Worm (Caenorhabditis elegans) whole organism, dauer: ENCODE data around the gene F56F10.2.

ENCODE experiments used
- unc-62 ChIP-seq: sonication (generic microtip); optimal IDR thresholded peaks from 2 replicates; lab custom pipeline; 2017; ENCODE audit warnings: missing biosample characterization, missing genetic modification reagents, missing genetic modification characterization

Gene F56F10.2

ce11 chrX:859401-859800 is at the start of gene F56F10.2:
Gene F56F10.2, plus strand, starts transcription at chrX:859615.
- TF ChIP-seq unc-62, result no peak

- no peak for TF ChIP-seq unc-62
Measured at ce11 chrX:810694-811093, 48.7 kb upstream of the F56F10.2 start, which contains the start of gene F25E2.2. Gene F25E2.2, minus strand, starts transcription at chrX:810794.

ce11 chrX:812264-812663 is 47.2 kb upstream of the F56F10.2 start:
- no peak for TF ChIP-seq unc-62

ce11 chrX:813063-813462 is 46.4 kb upstream of the F56F10.2 start, which contains the start of gene F25E2.3:
Gene F25E2.3, minus strand, starts transcription at chrX:813163.
- no peak for TF ChIP-seq unc-62

ce11 chrX:815929-816328 is 43.5 kb upstream of the F56F10.2 start, which contains the start of gene ifd-2:
Gene ifd-2, minus strand, starts transcription at chrX:815929.
- no peak for TF ChIP-seq unc-62

- no peak for TF ChIP-seq unc-62
Measured at ce11 chrX:817984-818383, 41.4 kb upstream of the F56F10.2 start.

ce11 chrX:823736-824135 is 35.7 kb upstream of the F56F10.2 start:
- TF ChIP-seq unc-62, result no peak

ce11 chrX:825375-825774 is 34.0 kb upstream of the F56F10.2 start, which contains the start of gene daf-3:
Gene daf-3, minus strand, starts transcription at chrX:825475.
- no peak for TF ChIP-seq unc-62

ce11 chrX:825924-826323 is 33.5 kb upstream of the F56F10.2 start:
- no peak for TF ChIP-seq unc-62

- TF ChIP-seq unc-62, result no peak
Measured at ce11 chrX:827502-827901, 31.9 kb upstream of the F56F10.2 start.

ce11 chrX:828603-829002 is 30.8 kb upstream of the F56F10.2 start, which contains the start of gene wdr-54:
Gene wdr-54, plus strand, starts transcription at chrX:828903.
- TF ChIP-seq unc-62, result no peak

ce11 chrX:830185-830584 is 29.2 kb upstream of the F56F10.2 start:
- no peak for TF ChIP-seq unc-62

ce11 chrX:834478-834877 is 24.9 kb upstream of the F56F10.2 start, which contains the start of gene F39H12.1:
Gene F39H12.1, plus strand, starts transcription at chrX:834778.
- no peak for TF ChIP-seq unc-62

ce11 chrX:841393-841792 is 18.0 kb upstream of the F56F10.2 start, which contains the start of gene F39H12.3:
Gene F39H12.3, minus strand, starts transcription at chrX:841493.
- TF ChIP-seq unc-62, result no peak

- TF ChIP-seq unc-62, result no peak
Measured at ce11 chrX:844649-845048, 14.8 kb upstream of the F56F10.2 start.

ce11 chrX:845443-845842 is 14.0 kb upstream of the F56F10.2 start:
- no peak for TF ChIP-seq unc-62

- no peak for TF ChIP-seq unc-62
Measured at ce11 chrX:851421-851820, 8.0 kb upstream of the F56F10.2 start, which contains the start of gene igcm-1. Gene igcm-1, minus strand, starts transcription at chrX:851521.

- TF ChIP-seq unc-62, result no peak
Measured at ce11 chrX:852739-853268, 6.6 kb upstream of the F56F10.2 start.

ce11 chrX:853604-854003 is 5.8 kb upstream of the F56F10.2 start:
- no peak for TF ChIP-seq unc-62
